Worm (Caenorhabditis elegans) whole organism, young adult: ENCODE results near the gene C53A5.9.

Experiments used
- B0261.1 ChIP-seq: sonication (generic microtip); optimal IDR thresholded peaks from 2 replicates; lab custom pipeline; 2016; ENCODE audit warnings: mild to moderate bottlenecking, missing genetic modification characterization, moderate library complexity, missing compliant biosample characterization
- C17E4.6 ChIP-seq: fragments of 200-800 bp; sonication (Bioruptor generic); IDR thresholded peaks from 2 replicates; pipeline ENCODE4 v1.3.6; 2022; ENCODE audit warnings: missing genetic modification reagents, missing genetic modification characterization, missing compliant biosample characterization
- D2030.7 ChIP-seq: fragments of 200-800 bp; sonication (Bioruptor generic); IDR thresholded peaks from 2 replicates; pipeline ENCODE4 v1.3.6; 2022; ENCODE audit warnings: missing genetic modification reagents, missing genetic modification characterization, missing compliant biosample characterization
- F10E7.11 ChIP-seq: sonication (generic microtip); optimal IDR thresholded peaks from 2 replicates; lab custom pipeline; 2017; ENCODE audit warnings: mild to moderate bottlenecking, missing genetic modification characterization, moderate library complexity, missing compliant biosample characterization
- F37B4.10 ChIP-seq: fragments of 200-800 bp; sonication (Bioruptor generic); IDR thresholded peaks from 2 replicates; pipeline ENCODE4 v1.3.6; 2022; ENCODE audit warnings: missing genetic modification characterization, missing compliant biosample characterization
- F49E8.2 ChIP-seq: sonication (generic microtip); optimal IDR thresholded peaks from 3 replicates; lab custom pipeline; 2017; ENCODE audit warnings: missing genetic modification characterization, mild to moderate bottlenecking, missing compliant biosample characterization, antibody characterized with exemption, moderate library complexity; ENCODE audit not compliant: insufficient read depth
- F55B11.4 ChIP-seq: sonication (generic microtip); optimal IDR thresholded peaks from 2 replicates; lab custom pipeline; 2016; ENCODE audit warnings: missing compliant biosample characterization, missing genetic modification characterization, borderline replicate concordance; ENCODE audit not compliant: insufficient read depth
- K11D2.4 ChIP-seq: fragments of 200-800 bp; sonication (Bioruptor generic); IDR thresholded peaks from 2 replicates; pipeline ENCODE4 v1.3.6; 2022; ENCODE audit warnings: missing genetic modification reagents, missing genetic modification characterization, missing compliant biosample characterization
- T07F8.4 ChIP-seq: sonication (generic microtip); optimal IDR thresholded peaks from 2 replicates; lab custom pipeline; 2016; ENCODE audit warnings: mild to moderate bottlenecking, missing genetic modification characterization, moderate library complexity, missing compliant biosample characterization
- T26A5.8 ChIP-seq: sonication (generic microtip); optimal IDR thresholded peaks from 2 replicates; lab custom pipeline; 2016; ENCODE audit warnings: missing genetic modification characterization, missing compliant biosample characterization
- Y53F4B.3 ChIP-seq: fragments of 200-800 bp; sonication (Bioruptor generic); IDR thresholded peaks from 2 replicates; pipeline ENCODE4 v1.3.6; 2022; ENCODE audit warnings: missing genetic modification reagents, missing genetic modification characterization, missing compliant biosample characterization
- Y67H2A.10 ChIP-seq: fragments of 200-800 bp; sonication (Bioruptor generic); conservative IDR thresholded peaks from 2 replicates; pipeline ENCODE4 v1.3.6; 2022; ENCODE audit warnings: missing genetic modification reagents, missing genetic modification characterization, missing compliant biosample characterization
- Y79H2A.3 ChIP-seq: fragments of 200-800 bp; sonication (Bioruptor generic); conservative IDR thresholded peaks from 2 replicates; pipeline ENCODE4 v1.3.6; 2022; ENCODE audit warnings: missing genetic modification reagents, missing genetic modification characterization, missing compliant biosample characterization
- akir-1 ChIP-seq: fragments of 200-800 bp; sonication (Bioruptor generic); optimal IDR thresholded peaks from 2 replicates; lab custom pipeline; 2018; ENCODE audit warnings: mild to moderate bottlenecking, missing genetic modification characterization, moderate library complexity, missing compliant biosample characterization
- ama-1 ChIP-seq, 3 experiments: fragments of 150-350 bp in 1 of 3; sonication (generic microtip) in 2 of 3; optimal IDR thresholded peaks; 2 replicates each; lab custom pipeline; 2014 to 2018; ENCODE audit warnings: missing biosample characterization in 2 of 3, missing genetic modification characterization in 2 of 3, missing genetic modification reagents in 2 of 3
- attf-3 ChIP-seq: fragments of 200-800 bp; sonication (Bioruptor generic); conservative IDR thresholded peaks from 2 replicates; pipeline ENCODE4 v1.3.6; 2022; ENCODE audit warnings: missing genetic modification reagents, missing genetic modification characterization, missing compliant biosample characterization
- bed-2 ChIP-seq: fragments of 200-800 bp; sonication (Bioruptor generic); IDR thresholded peaks from 2 replicates; pipeline ENCODE4 v1.3.6; 2022; ENCODE audit warnings: missing genetic modification reagents, missing genetic modification characterization, missing compliant biosample characterization
- ccch-3 ChIP-seq: fragments of 200-800 bp; sonication (Bioruptor generic); optimal IDR thresholded peaks from 2 replicates; lab custom pipeline; 2018; ENCODE audit warnings: mild to moderate bottlenecking, missing genetic modification characterization, missing compliant biosample characterization
- ceh-40 ChIP-seq: fragments of 200-800 bp; sonication (Bioruptor generic); IDR thresholded peaks from 2 replicates; pipeline ENCODE4 v1.3.6; 2022; ENCODE audit warnings: missing genetic modification characterization, missing compliant biosample characterization
- ceh-58 ChIP-seq: fragments of 200-800 bp; sonication (Bioruptor generic); IDR thresholded peaks from 2 replicates; pipeline ENCODE4 v1.3.6; 2022; ENCODE audit warnings: missing genetic modification characterization, missing compliant biosample characterization
- die-1 ChIP-seq: sonication (generic microtip); optimal IDR thresholded peaks from 2 replicates; lab custom pipeline; 2016; ENCODE audit warnings: missing genotype, mild to moderate bottlenecking, missing genetic modification characterization, missing compliant biosample characterization
- dox-1 ChIP-seq: fragments of 200-800 bp; sonication (Bioruptor generic); IDR thresholded peaks from 2 replicates; pipeline ENCODE4 v1.3.6; 2022; ENCODE audit warnings: missing genetic modification reagents, missing genetic modification characterization, missing compliant biosample characterization
- ets-4 ChIP-seq: fragments of 200-800 bp; sonication (Bioruptor generic); optimal IDR thresholded peaks from 2 replicates; lab custom pipeline; 2018; ENCODE audit warnings: mild to moderate bottlenecking, missing genetic modification characterization, missing compliant biosample characterization
- fkh-3 ChIP-seq: sonication (generic microtip); optimal IDR thresholded peaks from 2 replicates; lab custom pipeline; 2016; ENCODE audit warnings: mild to moderate bottlenecking, missing genetic modification characterization, missing compliant biosample characterization
- hlh-12 ChIP-seq: sonication (generic microtip); optimal IDR thresholded peaks from 2 replicates; lab custom pipeline; 2016; ENCODE audit warnings: missing genetic modification characterization, missing compliant biosample characterization
- hlh-26 ChIP-seq: fragments of 200-800 bp; sonication (Bioruptor generic); conservative IDR thresholded peaks from 2 replicates; pipeline ENCODE4 v1.3.6; 2022; ENCODE audit warnings: missing genetic modification reagents, missing genetic modification characterization, missing compliant biosample characterization
- hrde-1 ChIP-seq: sonication (generic microtip); optimal IDR thresholded peaks from 2 replicates; lab custom pipeline; 2016; ENCODE audit warnings: missing genetic modification characterization, mild to moderate bottlenecking, missing compliant biosample characterization, moderate library complexity, missing genotype, missing genetic modification reagents, borderline replicate concordance
- lag-1 ChIP-seq: fragments of 200-800 bp; sonication (Bioruptor generic); IDR thresholded peaks from 2 replicates; pipeline ENCODE4 v1.3.6; 2022; ENCODE audit warnings: missing genetic modification reagents, missing genetic modification characterization, missing compliant biosample characterization
- let-526 ChIP-seq: fragments of 200-800 bp; sonication (Bioruptor generic); IDR thresholded peaks from 2 replicates; pipeline ENCODE4 v1.3.6; 2022; ENCODE audit warnings: missing genetic modification reagents, missing genetic modification characterization, missing compliant biosample characterization
- let-607 ChIP-seq, 2 experiments: fragments of 200-800 bp in 1 of 2; sonication (Bioruptor generic) in 1 of 2; sonication (generic microtip) in 1 of 2; optimal IDR thresholded peaks; 2 replicates each; lab custom pipeline; 2016 to 2018; ENCODE audit warnings: mild to moderate bottlenecking in 2 of 2, missing compliant biosample characterization in 2 of 2, missing genetic modification characterization in 2 of 2, moderate library complexity in 2 of 2, missing genotype in 1 of 2
- madf-8 ChIP-seq: fragments of 200-800 bp; sonication (Bioruptor generic); conservative IDR thresholded peaks from 2 replicates; pipeline ENCODE4 v1.3.6; 2022; ENCODE audit warnings: missing genetic modification reagents, missing genetic modification characterization, missing compliant biosample characterization
- mes-4 ChIP-seq: sonication (generic microtip); optimal IDR thresholded peaks from 2 replicates; lab custom pipeline; 2016; ENCODE audit warnings: missing genotype, missing genetic modification characterization, missing compliant biosample characterization
- mxl-1 ChIP-seq: sonication (generic microtip); optimal IDR thresholded peaks from 2 replicates; lab custom pipeline; 2016; ENCODE audit warnings: missing genetic modification characterization, missing compliant biosample characterization
- nfya-1 ChIP-seq: sonication (generic microtip); optimal IDR thresholded peaks from 2 replicates; lab custom pipeline; 2017; ENCODE audit warnings: antibody characterized with exemption, missing compliant biosample characterization, missing genetic modification characterization, borderline replicate concordance; ENCODE audit not compliant: insufficient read depth
- nhr-120 ChIP-seq: fragments of 200-800 bp; sonication (Bioruptor generic); IDR thresholded peaks from 2 replicates; pipeline ENCODE4 v1.3.6; 2022; ENCODE audit warnings: missing genetic modification characterization, missing compliant biosample characterization
- nhr-179 ChIP-seq: sonication (generic microtip); optimal IDR thresholded peaks from 2 replicates; lab custom pipeline; 2016; ENCODE audit warnings: mild to moderate bottlenecking, missing genetic modification characterization, missing compliant biosample characterization
- nhr-80 ChIP-seq: sonication (generic microtip); optimal IDR thresholded peaks from 2 replicates; lab custom pipeline; 2016; ENCODE audit warnings: missing genetic modification characterization, missing compliant biosample characterization
- rcor-1 ChIP-seq: fragments of 200-800 bp; sonication (Bioruptor generic); IDR thresholded peaks from 2 replicates; pipeline ENCODE4 v1.3.6; 2022; ENCODE audit warnings: missing genetic modification reagents, missing genetic modification characterization, missing compliant biosample characterization
- rec-8 ChIP-seq, 2 experiments: sonication (generic microtip); optimal IDR thresholded peaks; 2 replicates each; lab custom pipeline; 2016; ENCODE audit warnings: mild to moderate bottlenecking in 2 of 2, missing genetic modification characterization in 2 of 2, missing genetic modification reagents in 2 of 2, missing genotype in 2 of 2, missing biosample characterization in 1 of 2, missing compliant biosample characterization in 1 of 2, moderate library complexity in 1 of 2
- snpc-4 ChIP-seq, 5 experiments: fragments of 150-350 bp in 1 of 5; sonication (generic microtip) in 4 of 5; optimal IDR thresholded peaks; 2 replicates each; lab custom pipeline; 2014 to 2018; ENCODE audit warnings: missing genetic modification characterization in 5 of 5, missing biosample characterization in 3 of 5, antibody characterized with exemption in 2 of 5, mild to moderate bottlenecking in 2 of 5, missing compliant biosample characterization in 2 of 5, missing genotype in 2 of 5, moderate library complexity in 2 of 5, missing genetic modification reagents in 1 of 5
- somi-1 ChIP-seq: fragments of 200-800 bp; sonication (Bioruptor generic); optimal IDR thresholded peaks from 2 replicates; lab custom pipeline; 2018; ENCODE audit warnings: mild to moderate bottlenecking, missing genetic modification characterization, missing compliant biosample characterization
- tbp1 ChIP-seq: fragments of 200-800 bp; sonication (Bioruptor generic); optimal IDR thresholded peaks from 2 replicates; lab custom pipeline; 2018; ENCODE audit warnings: mild to moderate bottlenecking, missing genetic modification characterization, missing compliant biosample characterization
- tbx-9 ChIP-seq: sonication (generic microtip); optimal IDR thresholded peaks from 2 replicates; lab custom pipeline; 2016; ENCODE audit warnings: borderline replicate concordance, missing genetic modification characterization, inconsistent platforms, missing compliant biosample characterization
- unc-62 ChIP-seq: fragments of 150-350 bp; optimal IDR thresholded peaks from 2 replicates; lab custom pipeline; 2014; ENCODE audit warnings: missing biosample characterization, missing genetic modification reagents, missing genetic modification characterization
- ztf-3 ChIP-seq: fragments of 200-800 bp; sonication (Bioruptor generic); optimal IDR thresholded peaks from 2 replicates; lab custom pipeline; 2018; ENCODE audit warnings: mild to moderate bottlenecking, missing genetic modification characterization, missing compliant biosample characterization
- ztf-6 ChIP-seq: fragments of 200-800 bp; sonication (Bioruptor generic); IDR thresholded peaks from 2 replicates; pipeline ENCODE4 v1.3.6; 2022; ENCODE audit warnings: missing genetic modification reagents, missing genetic modification characterization, missing compliant biosample characterization

The C53A5.9 gene

DNA sequence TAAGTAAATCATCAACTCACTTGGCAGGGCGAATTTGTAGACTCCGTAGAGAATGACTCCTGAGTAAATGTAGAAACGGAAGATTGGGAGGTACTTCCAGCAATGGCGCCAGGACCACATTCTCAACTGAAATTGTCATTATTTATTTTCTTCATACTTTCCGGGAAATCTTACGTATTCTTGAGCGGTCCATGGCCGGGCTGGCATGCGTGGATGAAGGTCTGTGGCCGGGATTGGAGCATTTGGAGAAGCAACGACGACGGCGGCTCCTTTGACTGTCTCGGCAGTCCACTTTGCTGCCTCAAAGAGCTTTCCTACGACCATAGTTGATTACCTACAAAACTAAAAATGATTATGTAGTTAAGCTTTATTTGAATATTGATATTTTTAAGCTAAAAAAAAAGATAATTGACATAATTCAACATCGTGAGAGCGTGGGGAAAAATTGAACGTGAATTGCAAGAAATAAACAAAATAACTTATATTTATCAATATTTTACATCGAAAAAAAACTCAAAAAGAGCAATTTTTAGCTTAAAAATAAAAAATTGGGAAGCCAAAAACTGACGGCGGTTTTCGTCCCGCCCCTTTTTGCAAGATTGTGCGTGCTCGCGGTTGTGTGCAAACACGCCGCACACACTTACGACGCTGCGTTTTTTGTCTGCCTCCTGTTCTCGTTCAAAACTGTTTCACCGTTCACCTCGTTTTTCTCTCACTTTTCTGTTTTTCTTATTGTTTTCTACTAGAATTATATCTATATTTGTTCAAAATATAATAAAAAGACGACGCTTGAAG lies 34.7 kb downstream of the C53A5.9 start, which contains the start of gene ril-1 (continued):
- TF ChIP-seq fkh-3 (no peak), nhr-120 (GFP tag; lab: Robert Waterston, UW) (no peak), D2030.7 (GFP tag; lab: Robert Waterston, UW) (peak; percentile 27; the same call in 1 of the 2 replicates), lag-1 (no peak), T07F8.4 (tag; lab: Kevin White, UChicago) (no peak), F10E7.11 (no peak), madf-8 (no peak), mes-4 (no peak), Y67H2A.10 (GFP tag; lab: Robert Waterston, UW) (no peak), hlh-26 (no peak), somi-1 (no peak), ama-1 (optimal IDR thresholded peaks at IDR 0.05; lab: Kevin White, UChicago) (no peak), ama-1 (GFP tag; optimal IDR thresholded peaks at IDR 0.05; lab: Kevin White, UChicago) (no peak), nfya-1 (tag; lab: Kevin White, UChicago) (no peak), attf-3 (GFP tag; lab: Robert Waterston, UW) (no peak), bed-2 (GFP tag; lab: Robert Waterston, UW) (no peak), die-1 (tag; lab: Kevin White, UChicago) (no peak), hrde-1 (tag; lab: Kevin White, UChicago) (no peak), ceh-58 (GFP tag; lab: Robert Waterston, UW) (no peak), F37B4.10 (GFP tag; lab: Robert Waterston, UW) (no peak), Y53F4B.3 (no peak), snpc-4 (GFP tag; optimal IDR thresholded peaks at IDR 0.05; lab: Kevin White, UChicago) (peak; percentile 34), snpc-4 (tag; optimal IDR thresholded peaks at IDR 0.05; lab: Kevin White, UChicago) (peak in 2 of 4 experiments; percentile 46 to 57), let-607 (tag; optimal IDR thresholded peaks at IDR 0.05; lab: Kevin White, UChicago) (no peak), tbp1 (GFP tag; lab: Kevin White, UChicago) (peak; percentile 28), nhr-80 (tag; lab: Kevin White, UChicago) (peak; percentile 60), dox-1 (GFP tag; lab: Robert Waterston, UW) (peak; percentile 46; the same call in 1 of the 2 replicates), F49E8.2 (tag; lab: Kevin White, UChicago) (no peak), tbx-9 (tag; lab: Kevin White, UChicago) (no peak), ets-4 (no peak), hlh-12 (no peak), B0261.1 (tag; lab: Kevin White, UChicago) (no peak), rcor-1 (GFP tag; lab: Robert Waterston, UW) (0 out of 2 replicates have a peak, but pooled peaks have one; percentile 24), akir-1 (no peak), mxl-1 (no peak), Y79H2A.3 (GFP tag; lab: Robert Waterston, UW) (no peak), ztf-3 (GFP tag; lab: Kevin White, UChicago) (no peak), ztf-6 (GFP tag; lab: Robert Waterston, UW) (no peak), let-526 (GFP tag; lab: Robert Waterston, UW) (no peak), C17E4.6 (GFP tag; lab: Robert Waterston, UW) (no peak), K11D2.4 (GFP tag; lab: Robert Waterston, UW) (no peak), F55B11.4 (no peak), nhr-179 (tag; lab: Kevin White, UChicago) (no peak), ccch-3 (GFP tag; lab: Kevin White, UChicago) (no peak), rec-8 (tag; optimal IDR thresholded peaks at IDR 0.05; lab: Kevin White, UChicago) (no peak), ceh-40 (GFP tag; lab: Robert Waterston, UW) (no peak), unc-62 (GFP tag; lab: Kevin White, UChicago) (no peak), T26A5.8 (tag; lab: Kevin White, UChicago) (no peak)
